Worm (Caenorhabditis elegans): ENCODE measurements around the gene C08B11.9.

Gene C08B11.9

ce11 chrII:8057911-8058310 lies 19.9 kb upstream of the C08B11.9 start:
- TF ChIP-seq snpc-4 (GFP tag; optimal IDR thresholded peaks at IDR 0.05), result no peak
- no peak for TF ChIP-seq snpc-4 (tag; optimal IDR thresholded peaks at IDR 0.05)
- no peak for TF ChIP-seq Y95B8A.8 (GFP tag; IDR thresholded peaks at IDR 0.05)
- TF ChIP-seq ztf-25 (GFP tag; IDR thresholded peaks at IDR 0.05), result no peak
- TF ChIP-seq F33H1.4 (GFP tag; IDR thresholded peaks at IDR 0.05), result no peak
- TF ChIP-seq hrde-1 (tag; optimal IDR thresholded peaks at IDR 0.05; ENCODE audit: borderline replicate concordance), result no peak
- no peak for TF ChIP-seq lin-35 (GFP tag; optimal IDR thresholded peaks at IDR 0.05)
- no peak for TF ChIP-seq F49E8.2 (tag; optimal IDR thresholded peaks at IDR 0.05; ENCODE audit: insufficient read depth)
- no peak for TF ChIP-seq mel-28 (tag; optimal IDR thresholded peaks at IDR 0.05; ENCODE audit: borderline replicate concordance)
- no peak for TF ChIP-seq ztf-28 (GFP tag; IDR thresholded peaks at IDR 0.05)
- TF ChIP-seq B0261.1 (tag; optimal IDR thresholded peaks at IDR 0.05), result no peak
- TF ChIP-seq ztf-22 (GFP tag; optimal IDR thresholded peaks at IDR 0.05), result no peak
- TF ChIP-seq nhr-27 (tag; optimal IDR thresholded peaks at IDR 0.05), result no peak
- TF ChIP-seq hlh-26 (GFP tag; conservative IDR thresholded peaks at IDR 0.05), result no peak
- TF ChIP-seq sea-2 (GFP tag; IDR thresholded peaks at IDR 0.05), result no peak
- no peak for TF ChIP-seq lir-1 (GFP tag; conservative IDR thresholded peaks at IDR 0.05)
- no peak for TF ChIP-seq mcd-1 (GFP tag; IDR thresholded peaks at IDR 0.05)

ce11 chrII:8052850-8053249 lies 14.9 kb upstream of the C08B11.9 start, which contains the start of gene T05H10.4:
Gene T05H10.4 (plus strand): TSS chrII:8053150.
- TF ChIP-seq efl-1 (GFP tag; optimal IDR thresholded peaks at IDR 0.05), result no peak
- no peak for TF ChIP-seq aptf-3 (GFP tag; IDR thresholded peaks at IDR 0.05)
- no peak for TF ChIP-seq nhr-90 (tag; optimal IDR thresholded peaks at IDR 0.05)
- TF ChIP-seq Y53F4B.3 (GFP tag; IDR thresholded peaks at IDR 0.05), result no peak
- no peak for TF ChIP-seq dox-1 (GFP tag; IDR thresholded peaks at IDR 0.05)
- no peak for TF ChIP-seq F55B11.4 (tag; optimal IDR thresholded peaks at IDR 0.05; ENCODE audit: borderline replicate concordance, insufficient read depth)
- no peak for TF ChIP-seq B0019.2 (GFP tag; conservative IDR thresholded peaks at IDR 0.05)
- no peak for TF ChIP-seq ceh-100 (GFP tag; IDR thresholded peaks at IDR 0.05)
- no peak for TF ChIP-seq B0035.1 (tag; optimal IDR thresholded peaks at IDR 0.05)
- TF ChIP-seq C17E4.6 (GFP tag; IDR thresholded peaks at IDR 0.05), result no peak
- TF ChIP-seq nhr-120 (GFP tag; IDR thresholded peaks at IDR 0.05), result no peak

- TF ChIP-seq aptf-2 (GFP tag; conservative IDR thresholded peaks at IDR 0.05) (peak; percentile 83; the same call in 1 of the 2 replicates), snpc-4 (GFP tag; optimal IDR thresholded peaks at IDR 0.05) (no peak), snpc-4 (tag; optimal IDR thresholded peaks at IDR 0.05) (no peak), madf-3 (GFP tag; IDR thresholded peaks at IDR 0.05) (no peak), ama-1 (optimal IDR thresholded peaks at IDR 0.05) (no peak), ama-1 (GFP tag; optimal IDR thresholded peaks at IDR 0.05) (no peak), hrde-1 (tag; optimal IDR thresholded peaks at IDR 0.05; ENCODE audit: borderline replicate concordance) (no peak), efl-1 (GFP tag; optimal IDR thresholded peaks at IDR 0.05) (peak; percentile 71), sea-2 (GFP tag; IDR thresholded peaks at IDR 0.05) (no peak), nfyb-1 (GFP tag; IDR thresholded peaks at IDR 0.05) (no peak), dpl-1 (GFP tag; optimal IDR thresholded peaks at IDR 0.05) (peak; percentile 2), T07F8.4 (tag; optimal IDR thresholded peaks at IDR 0.05) (no peak), madf-6 (GFP tag; IDR thresholded peaks at IDR 0.05) (no peak), rcor-1 (GFP tag; IDR thresholded peaks at IDR 0.05) (no peak), madf-8 (GFP tag; conservative IDR thresholded peaks at IDR 0.05) (peak; percentile 24; the same call in 1 of the 2 replicates), rpc-1 (optimal IDR thresholded peaks at IDR 0.05) (no peak), rpc-1 (tag; optimal IDR thresholded peaks at IDR 0.05) (no peak), K12H6.12 (tag; optimal IDR thresholded peaks at IDR 0.05) (no peak), xnd-1 (tag; optimal IDR thresholded peaks at IDR 0.05) (no peak), Y79H2A.3 (GFP tag; conservative IDR thresholded peaks at IDR 0.05) (no peak)
Observed at ce11 chrII:8052172-8052571, 14.2 kb upstream of the C08B11.9 start.
